Worm (Caenorhabditis elegans): ENCODE data around the gene lip-1.

The lip-1 gene

ce11 chrIV:6881183-6881582, 38.4 kb downstream of the lip-1 start (continued):
- peak in 1 of 2 experiments; percentile 60 for TF ChIP-seq hif-1 (tag; optimal IDR thresholded peaks at IDR 0.05)
- no peak for TF ChIP-seq T26A8.4 (GFP tag; IDR thresholded peaks at IDR 0.05)
- no peak for TF ChIP-seq duxl-1 (tag; optimal IDR thresholded peaks at IDR 0.05; ENCODE audit: poor library complexity)
- peak; percentile 55 for TF ChIP-seq nhr-11 (tag; optimal IDR thresholded peaks at IDR 0.05)
- peak; percentile 85 for TF ChIP-seq hlh-11 (tag; optimal IDR thresholded peaks at IDR 0.05)
- TF ChIP-seq dmd-8 (GFP tag; IDR thresholded peaks at IDR 0.05) = no peak
- no peak for TF ChIP-seq unc-62 (GFP tag; optimal IDR thresholded peaks at IDR 0.05 in 1 of 2)
- TF ChIP-seq unc-62 (tag; optimal IDR thresholded peaks at IDR 0.05) = no peak
- no peak for TF ChIP-seq Y105C5A.15 (GFP tag; IDR thresholded peaks at IDR 0.05)
- 0 out of 2 replicates have a peak, but pooled peaks have one; percentile 11 for TF ChIP-seq madf-9 (GFP tag; conservative IDR thresholded peaks at IDR 0.05)
- TF ChIP-seq ctbp-1 (GFP tag; IDR thresholded peaks at IDR 0.05) = peak; percentile 36; the same call in 1 of the 2 replicates
- TF ChIP-seq dpl-1 (GFP tag; optimal IDR thresholded peaks at IDR 0.05) = no peak
- TF ChIP-seq zfp-3 (GFP tag; conservative IDR thresholded peaks at IDR 0.05) = no peak
- TF ChIP-seq nhr-28 (tag; optimal IDR thresholded peaks at IDR 0.05) = peak; percentile 47
- TF ChIP-seq ceh-82 (tag; optimal IDR thresholded peaks at IDR 0.05) = no peak
- peak; percentile 7; the same call in 1 of the 2 replicates for TF ChIP-seq pha-4 (GFP tag; IDR thresholded peaks at IDR 0.05)
- TF ChIP-seq pha-4 (tag; optimal IDR thresholded peaks at IDR 0.05) = peak; percentile 38
- TF ChIP-seq hmg-1.1 (GFP tag; IDR thresholded peaks at IDR 0.05) = peak; percentile 48; the same call in 1 of the 2 replicates

ce11 chrIV:6883342-6883741, 40.6 kb downstream of the lip-1 start, which contains the start of gene tre-2:
TSS of gene tre-2 (minus strand) at chrIV:6883442.
- TF ChIP-seq mdt-29 (GFP tag; IDR thresholded peaks at IDR 0.05) = no peak
- TF ChIP-seq aly-2 (tag; optimal IDR thresholded peaks at IDR 0.05) = no peak
- TF ChIP-seq R02D3.7 (tag; optimal IDR thresholded peaks at IDR 0.05) = no peak
- TF ChIP-seq ceh-62 (tag; optimal IDR thresholded peaks at IDR 0.05) = no peak
- no peak for TF ChIP-seq ceh-32 (tag; optimal IDR thresholded peaks at IDR 0.05; ENCODE audit: poor library complexity)
- TF ChIP-seq fkh-10 (GFP tag; optimal IDR thresholded peaks at IDR 0.05) = no peak
- TF ChIP-seq mep-1 (tag; optimal IDR thresholded peaks at IDR 0.05) = no peak
- no peak for TF ChIP-seq unc-39 (tag; optimal IDR thresholded peaks at IDR 0.05)
- no peak for TF ChIP-seq skn-1 (tag; optimal IDR thresholded peaks at IDR 0.05)
- no peak for TF ChIP-seq F44E2.7 (GFP tag; IDR thresholded peaks at IDR 0.05)
- no peak for TF ChIP-seq tra-1 (GFP tag; IDR thresholded peaks at IDR 0.05)
- TF ChIP-seq dmd-6 (GFP tag; IDR thresholded peaks at IDR 0.05) = no peak
- TF ChIP-seq nhr-237 (tag; optimal IDR thresholded peaks at IDR 0.05) = no peak
- no peak for TF ChIP-seq gei-8 (GFP tag; optimal IDR thresholded peaks at IDR 0.05)
- TF ChIP-seq dmd-9 (GFP tag; IDR thresholded peaks at IDR 0.05) = no peak
- TF ChIP-seq nhr-111 (GFP tag; optimal IDR thresholded peaks at IDR 0.05) = no peak
- no peak for TF ChIP-seq zip-11 (GFP tag; IDR thresholded peaks at IDR 0.05)
- no peak for TF ChIP-seq egl-27 (tag; optimal IDR thresholded peaks at IDR 0.05)
- no peak for TF ChIP-seq dpl-1 (GFP tag; optimal IDR thresholded peaks at IDR 0.05)

- TF ChIP-seq ceh-20 (GFP tag; IDR thresholded peaks at IDR 0.05) = no peak
- no peak for TF ChIP-seq unc-62 (GFP tag; optimal IDR thresholded peaks at IDR 0.05 in 1 of 2)
- no peak for TF ChIP-seq unc-62 (tag; optimal IDR thresholded peaks at IDR 0.05)
- peak; percentile 39 for TF ChIP-seq ceh-28 (tag; optimal IDR thresholded peaks at IDR 0.05)
- TF ChIP-seq dmd-9 (GFP tag; IDR thresholded peaks at IDR 0.05) = 0 out of 2 replicates have a peak, but pooled peaks have one; percentile 21
- peak; percentile 86 for TF ChIP-seq unc-130 (GFP tag; optimal IDR thresholded peaks at IDR 0.05)
- no peak for TF ChIP-seq zag-1 (tag; optimal IDR thresholded peaks at IDR 0.05)
- no peak for TF ChIP-seq nhr-237 (tag; optimal IDR thresholded peaks at IDR 0.05)
- no peak for TF ChIP-seq pha-4 (GFP tag; IDR thresholded peaks at IDR 0.05)
- TF ChIP-seq pha-4 (tag; optimal IDR thresholded peaks at IDR 0.05) = no peak
- no peak for TF ChIP-seq arid-1 (GFP tag; conservative IDR thresholded peaks at IDR 0.05)
- peak; percentile 91 for TF ChIP-seq snpc-1.2 (GFP tag; IDR thresholded peaks at IDR 0.05)
- TF ChIP-seq mxl-2 (GFP tag; conservative IDR thresholded peaks at IDR 0.05) = no peak
- TF ChIP-seq nhr-25 (tag; optimal IDR thresholded peaks at IDR 0.05; ENCODE audit: borderline replicate concordance, insufficient read depth) = no peak
- peak; percentile 24 for TF ChIP-seq nhr-48 (tag; optimal IDR thresholded peaks at IDR 0.05)
- peak; percentile 44 for TF ChIP-seq nhr-6 (tag; optimal IDR thresholded peaks at IDR 0.05)
- TF ChIP-seq dmd-6 (GFP tag; IDR thresholded peaks at IDR 0.05) = peak; percentile 46
- TF ChIP-seq snpc-4 (tag; optimal IDR thresholded peaks at IDR 0.05) = no peak
- peak; percentile 78 for TF ChIP-seq mxl-3 (GFP tag; optimal IDR thresholded peaks at IDR 0.05)
Measured at ce11 chrIV:6887601-6888099, 44.9 kb downstream of the lip-1 start, which contains the start of the genes T05A12.3 and T05A12.4. TSS of gene T05A12.3 (minus strand) at chrIV:6887651. TSS of gene T05A12.4 (plus strand) at chrIV:6887948.
